Fruit fly (Drosophila melanogaster) whole organism, prepupa: ENCODE data around the gene ORMDL.

ENCODE experiments used
- CG32006 ChIP-seq: fragments of 200-800 bp; sonication (Bioruptor generic); optimal IDR thresholded peaks from 3 replicates; lab custom pipeline; 2017; ENCODE audit warnings: missing biosample characterization, mild to moderate bottlenecking, missing genetic modification characterization
- Eip78C ChIP-seq: fragments of 200-800 bp; sonication (Bioruptor generic); peaks from one replicate; lab custom pipeline; 2016; ENCODE audit warnings: missing biosample characterization, missing genetic modification characterization

DNA sequence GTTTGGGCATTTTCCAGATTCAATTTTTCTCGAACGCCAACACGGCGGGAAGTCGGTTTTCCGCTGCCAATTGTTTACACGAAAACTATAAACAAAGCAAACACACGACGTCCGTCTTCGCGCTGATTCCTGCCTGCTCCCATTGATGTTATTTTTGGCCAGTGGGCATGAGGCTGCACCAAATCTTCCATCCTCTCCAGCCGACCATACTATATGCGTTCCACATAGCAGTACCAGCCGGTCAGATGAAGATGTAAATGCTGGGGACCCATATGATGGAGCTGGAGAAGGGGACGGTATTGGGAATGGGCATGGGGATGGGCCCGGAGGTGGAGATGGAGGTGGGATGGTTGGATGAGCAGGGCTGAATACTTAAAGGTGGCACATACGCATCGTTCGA lies 32.4 kb downstream of the ORMDL start:
- TF ChIP-seq Eip78C (GFP tag; lab: Kevin White, UChicago) (no peak), CG32006 (GFP tag; lab: Kevin White, UChicago) (no peak)
